Fruit fly (Drosophila melanogaster): ENCODE measurements around the gene Slc25A46b.

Gene Slc25A46b

DNA sequence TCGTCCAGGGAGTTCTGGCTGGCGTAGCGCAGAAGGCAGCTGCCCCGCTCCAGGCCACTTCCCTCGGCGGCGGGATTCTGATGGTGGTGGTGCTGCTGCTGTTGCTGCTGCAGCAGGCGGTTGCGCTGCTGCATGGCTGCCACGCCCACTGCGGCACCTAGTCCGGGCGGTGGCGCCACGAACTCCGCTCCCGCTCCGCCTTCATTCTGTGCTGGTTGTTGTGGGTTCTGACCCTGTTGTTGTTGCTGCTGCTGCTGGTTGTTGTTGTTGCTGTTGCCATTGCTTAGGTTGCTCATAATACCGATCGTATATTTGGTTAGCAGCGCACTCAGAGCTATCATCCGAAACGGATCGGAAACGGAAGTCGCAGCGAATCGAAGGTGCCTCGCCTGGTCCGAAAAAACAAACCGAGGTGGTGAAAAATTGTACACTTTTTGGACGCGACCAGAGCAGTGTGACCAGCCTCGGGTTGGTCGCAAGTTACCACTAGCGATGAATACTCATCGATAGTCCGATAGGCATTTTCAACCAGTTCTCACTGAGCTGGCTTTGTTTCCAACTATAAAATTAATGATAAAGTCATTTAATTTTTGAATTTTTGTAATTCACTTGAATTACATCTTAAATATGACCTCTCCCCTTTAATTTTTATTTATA, 41.4 kb downstream of the Slc25A46b start, which contains the start of gene kel:
kel (minus strand) TSS at position 493 of the 657 bp plus-strand sequence.
- TF ChIP-seq brk (GFP tag; optimal IDR thresholded peaks at IDR 0.05) = no peak
- no peak for TF ChIP-seq GATAd (GFP tag; optimal IDR thresholded peaks at IDR 0.05)
- no peak for TF ChIP-seq tai (GFP tag; optimal IDR thresholded peaks at IDR 0.05)
- TF ChIP-seq dl (GFP tag; optimal IDR thresholded peaks at IDR 0.05; ENCODE audit: insufficient read depth in 1 of 2, partially characterized antibody in 2 of 2) = no peak
- TF ChIP-seq fru (GFP tag; optimal IDR thresholded peaks at IDR 0.05) = peak; percentile 33
- peak; percentile 1 for TF ChIP-seq psq (GFP tag; optimal IDR thresholded peaks at IDR 0.05)
- TF ChIP-seq dmrt93B (GFP tag; optimal IDR thresholded peaks at IDR 0.05) = no peak
- no peak for TF ChIP-seq CrebA (GFP tag; optimal IDR thresholded peaks at IDR 0.05; ENCODE audit: borderline replicate concordance)
- no peak for TF ChIP-seq jim (GFP tag; optimal IDR thresholded peaks at IDR 0.05)
- TF ChIP-seq rgr (GFP tag; optimal IDR thresholded peaks at IDR 0.05) = peak; percentile 61
- TF ChIP-seq CG32264 (GFP tag; optimal IDR thresholded peaks at IDR 0.05) = no peak
- no peak for TF ChIP-seq Jra (GFP tag; optimal IDR thresholded peaks at IDR 0.05)
- TF ChIP-seq ey (GFP tag; optimal IDR thresholded peaks at IDR 0.05) = no peak
- peak; percentile 60 for TF ChIP-seq Dfd (GFP tag; optimal IDR thresholded peaks at IDR 0.05)
- no peak for TF ChIP-seq Mio (GFP tag; optimal IDR thresholded peaks at IDR 0.05)
- TF ChIP-seq dsf (GFP tag; optimal IDR thresholded peaks at IDR 0.05; ENCODE audit: borderline replicate concordance) = no peak
- TF ChIP-seq CG9705 (GFP tag; optimal IDR thresholded peaks at IDR 0.05) = no peak
- TF ChIP-seq foxo (GFP tag; optimal IDR thresholded peaks at IDR 0.05) = peak in 1 of 2 experiments; percentile 20
- no peak for TF ChIP-seq sv (GFP tag; optimal IDR thresholded peaks at IDR 0.05)
- no peak for TF ChIP-seq usp (GFP tag; optimal IDR thresholded peaks at IDR 0.05)
- no peak for TF ChIP-seq Rel (GFP tag; optimal IDR thresholded peaks at IDR 0.05)
- TF ChIP-seq Rel (tag; optimal IDR thresholded peaks at IDR 0.05) = peak; percentile 30
- TF ChIP-seq pan (optimal IDR thresholded peaks at IDR 0.05) = no peak
- TF ChIP-seq OdsH (GFP tag; optimal IDR thresholded peaks at IDR 0.05) = peak; percentile 16
- peak; percentile 43 for TF ChIP-seq h (GFP tag; optimal IDR thresholded peaks at IDR 0.05)
- TF ChIP-seq N (GFP tag; optimal IDR thresholded peaks at IDR 0.05) = no peak
- TF ChIP-seq Vsx2 (GFP tag; optimal IDR thresholded peaks at IDR 0.05; ENCODE audit: partially characterized antibody) = no peak
- peak; percentile 41 for TF ChIP-seq br (GFP tag; optimal IDR thresholded peaks at IDR 0.05)
- peak; percentile 58 for TF ChIP-seq Sp1 (GFP tag; optimal IDR thresholded peaks at IDR 0.05)
- peak; percentile 17 for TF ChIP-seq HLH106 (tag; optimal IDR thresholded peaks at IDR 0.05)
- no peak for TF ChIP-seq Myc (optimal IDR thresholded peaks at IDR 0.05)
- no peak for TF ChIP-seq Abd-B (GFP tag; optimal IDR thresholded peaks at IDR 0.05)
- peak; percentile 84 for TF ChIP-seq Hr83 (GFP tag; optimal IDR thresholded peaks at IDR 0.05; ENCODE audit: poor library complexity, severe bottlenecking)
- peak; percentile 49 for TF ChIP-seq woc (GFP tag; optimal IDR thresholded peaks at IDR 0.05)
- TF ChIP-seq lola (GFP tag; optimal IDR thresholded peaks at IDR 0.05) = no peak
- TF ChIP-seq Hnf4 (GFP tag; optimal IDR thresholded peaks at IDR 0.05) = no peak
- no peak for TF ChIP-seq Hr78 (GFP tag; optimal IDR thresholded peaks at IDR 0.05)
- no peak for TF ChIP-seq sage (GFP tag; optimal IDR thresholded peaks at IDR 0.05)
- TF ChIP-seq Dif (GFP tag; optimal IDR thresholded peaks at IDR 0.05; ENCODE audit: partially characterized antibody) = peak; percentile 19

dm6 chr2L:18140544-18140943, 44.2 kb downstream of the Slc25A46b start:
- TF ChIP-seq h (GFP tag; optimal IDR thresholded peaks at IDR 0.05) = no peak
- TF ChIP-seq Dfd (GFP tag; optimal IDR thresholded peaks at IDR 0.05) = peak; percentile 99
